Fruit fly (Drosophila melanogaster) whole organism, embryonic: Measurements from ENCODE around the gene wek.

Source experiments
- Asciz ChIP-seq: fragments of 200-800 bp; sonication (Bioruptor generic); optimal IDR thresholded peaks from 2 replicates; lab custom pipeline; 2017; ENCODE audit warnings: missing biosample characterization, mild to moderate bottlenecking, missing genetic modification characterization, missing genetic modification reagents
- BEAF-32 ChIP-seq: fragments of 200-800 bp; sonication (Bioruptor generic); optimal IDR thresholded peaks from 3 replicates; lab custom pipeline; 2017; ENCODE audit warnings: missing biosample characterization, missing genetic modification characterization, mild to moderate bottlenecking, moderate library complexity, missing genetic modification reagents
- CG10209 ChIP-seq: fragments of 200-800 bp; sonication (Bioruptor generic); optimal IDR thresholded peaks from 3 replicates; lab custom pipeline; 2017; ENCODE audit warnings: missing biosample characterization, mild to moderate bottlenecking, missing genetic modification characterization, missing genetic modification reagents
- CG10366 ChIP-seq: fragments of 200-800 bp; sonication (Bioruptor generic); IDR thresholded peaks from 2 replicates; pipeline ENCODE4 v1.3.6; 2022; ENCODE audit warnings: missing biosample characterization, missing genetic modification characterization
- CG10565 ChIP-seq: fragments of 200-800 bp; sonication (Bioruptor generic); optimal IDR thresholded peaks from 3 replicates; lab custom pipeline; 2016; ENCODE audit warnings: missing biosample characterization, mild to moderate bottlenecking, missing genetic modification characterization
- CG11085 ChIP-seq: fragments of 200-800 bp; sonication (Bioruptor generic); IDR thresholded peaks from 2 replicates; pipeline ENCODE4 v1.3.6; 2022; ENCODE audit warnings: missing biosample characterization, missing genetic modification characterization
- CG13123 ChIP-seq: fragments of 200-800 bp; sonication (Bioruptor generic); optimal IDR thresholded peaks from 2 replicates; lab custom pipeline; 2016; ENCODE audit warnings: missing biosample characterization, missing genetic modification characterization
- CG13775 ChIP-seq: fragments of 200-800 bp; sonication (Bioruptor generic); optimal IDR thresholded peaks from 3 replicates; lab custom pipeline; 2017; ENCODE audit warnings: missing biosample characterization, mild to moderate bottlenecking, missing genetic modification characterization
- CG15073 ChIP-seq: fragments of 200-800 bp; sonication (Bioruptor generic); optimal IDR thresholded peaks from 2 replicates; lab custom pipeline; 2016; ENCODE audit warnings: missing biosample characterization, missing genetic modification characterization
- CG15696 ChIP-seq: fragments of 200-800 bp; sonication (Bioruptor generic); optimal IDR thresholded peaks from 2 replicates; lab custom pipeline; 2019; ENCODE audit warnings: missing biosample characterization, mild to moderate bottlenecking, missing genetic modification characterization, moderate library complexity
- CG1602 ChIP-seq: fragments of 200-800 bp; sonication (Bioruptor generic); optimal IDR thresholded peaks from 3 replicates; lab custom pipeline; 2016; ENCODE audit warnings: missing biosample characterization, missing genetic modification characterization
- CG1603 ChIP-seq: fragments of 200-800 bp; sonication (Bioruptor generic); optimal IDR thresholded peaks from 2 replicates; lab custom pipeline; 2019; ENCODE audit warnings: missing biosample characterization, mild to moderate bottlenecking, missing genetic modification characterization, moderate library complexity
- CG16813 ChIP-seq: fragments of 200-800 bp; sonication (Bioruptor generic); IDR thresholded peaks from 3 replicates; pipeline ENCODE4 v1.3.6; 2022; ENCODE audit warnings: missing biosample characterization, missing genetic modification characterization; ENCODE audit not compliant: partially characterized antibody
- CG17612 ChIP-seq: fragments of 200-800 bp; sonication (Bioruptor generic); IDR thresholded peaks from 2 replicates; pipeline ENCODE4 v1.3.6; 2022; ENCODE audit warnings: missing biosample characterization, missing genetic modification characterization
- CG18011 ChIP-seq: fragments of 200-800 bp; sonication (Bioruptor generic); optimal IDR thresholded peaks from 2 replicates; lab custom pipeline; 2017; ENCODE audit warnings: missing biosample characterization, missing genetic modification characterization, mild to moderate bottlenecking, moderate library complexity, missing genotype
- CG18262 ChIP-seq: fragments of 200-800 bp; optimal IDR thresholded peaks from 3 replicates; lab custom pipeline; 2019; ENCODE audit warnings: missing biosample characterization, mild to moderate bottlenecking, missing genetic modification characterization, moderate library complexity
- CG31224 ChIP-seq: fragments of 200-800 bp; sonication (Bioruptor generic); IDR thresholded peaks from 2 replicates; pipeline ENCODE4 v1.3.6; 2022; ENCODE audit warnings: missing biosample characterization, missing genetic modification characterization
- CG31441 ChIP-seq: fragments of 200-800 bp; sonication (Bioruptor generic); IDR thresholded peaks from 2 replicates; pipeline ENCODE4 v1.3.6; 2022; ENCODE audit warnings: missing biosample characterization, missing genetic modification characterization
- CG4707 ChIP-seq: fragments of 200-800 bp; sonication (Bioruptor generic); optimal IDR thresholded peaks from 2 replicates; lab custom pipeline; 2018; ENCODE audit warnings: missing biosample characterization, mild to moderate bottlenecking, missing genetic modification characterization, moderate library complexity
- CG6765 ChIP-seq: fragments of 200-800 bp; sonication (Bioruptor generic); optimal IDR thresholded peaks from 3 replicates; lab custom pipeline; 2017; ENCODE audit warnings: missing biosample characterization, mild to moderate bottlenecking, missing genetic modification characterization
- CG8924 ChIP-seq: fragments of 200-800 bp; optimal IDR thresholded peaks from 3 replicates; lab custom pipeline; 2019; ENCODE audit warnings: missing biosample characterization, mild to moderate bottlenecking, missing genetic modification characterization, moderate library complexity
- CG9817 ChIP-seq: fragments of 200-800 bp; sonication (Bioruptor generic); optimal IDR thresholded peaks from 2 replicates; lab custom pipeline; 2018; ENCODE audit warnings: missing biosample characterization, mild to moderate bottlenecking, missing genetic modification characterization, moderate library complexity
- Dbx ChIP-seq: fragments of 200-800 bp; sonication (Bioruptor generic); IDR thresholded peaks from 3 replicates; pipeline ENCODE4 v1.3.6; 2022; ENCODE audit warnings: missing biosample characterization, missing genetic modification characterization
- Dek ChIP-seq: fragments of 200-800 bp; sonication (Bioruptor generic); optimal IDR thresholded peaks from 3 replicates; lab custom pipeline; 2019; ENCODE audit warnings: missing biosample characterization, mild to moderate bottlenecking, missing genetic modification characterization, moderate library complexity
- HLH54F ChIP-seq: fragments of 200-800 bp; sonication (Bioruptor generic); optimal IDR thresholded peaks from 3 replicates; lab custom pipeline; 2016; ENCODE audit warnings: missing biosample characterization, missing genetic modification characterization
- HmgD ChIP-seq: fragments of 200-800 bp; sonication (Bioruptor generic); optimal IDR thresholded peaks from 3 replicates; lab custom pipeline; 2016; ENCODE audit warnings: missing biosample characterization, missing genetic modification characterization
- Hr51 ChIP-seq, 2 experiments: fragments of 200-800 bp; sonication (Bioruptor generic); optimal IDR thresholded peaks; 2 replicates in 1 of 2; 3 replicates in 1 of 2; lab custom pipeline; 2016 to 2018; ENCODE audit warnings: missing biosample characterization in 2 of 2, missing genetic modification characterization in 2 of 2, mild to moderate bottlenecking in 1 of 2, moderate library complexity in 1 of 2
- Hsf ChIP-seq: fragments of 200-800 bp; sonication (Bioruptor generic); optimal IDR thresholded peaks from 3 replicates; lab custom pipeline; 2016; ENCODE audit warnings: missing biosample characterization, missing genetic modification characterization
- PHDP ChIP-seq: fragments of 200-800 bp; sonication (Bioruptor generic); optimal IDR thresholded peaks from 3 replicates; lab custom pipeline; 2018; ENCODE audit warnings: missing biosample characterization, mild to moderate bottlenecking, missing genetic modification characterization, moderate library complexity
- Side ChIP-seq: fragments of 200-800 bp; sonication (Bioruptor generic); optimal IDR thresholded peaks from 2 replicates; lab custom pipeline; 2016; ENCODE audit warnings: missing biosample characterization, missing genetic modification characterization
- Six4 ChIP-seq: fragments of 200-800 bp; sonication (Bioruptor generic); optimal IDR thresholded peaks from 2 replicates; lab custom pipeline; 2016; ENCODE audit warnings: missing biosample characterization, missing genetic modification characterization
- Ssrp ChIP-seq: fragments of 200-800 bp; sonication (Bioruptor generic); optimal IDR thresholded peaks from 2 replicates; lab custom pipeline; 2018; ENCODE audit warnings: missing biosample characterization, mild to moderate bottlenecking, missing genetic modification characterization, moderate library complexity
- ewg ChIP-seq: fragments of 200-800 bp; sonication (Bioruptor generic); optimal IDR thresholded peaks from 3 replicates; lab custom pipeline; 2017; ENCODE audit warnings: mild to moderate bottlenecking, missing biosample characterization, missing genetic modification reagents, missing genetic modification characterization
- gem ChIP-seq: fragments of 200-800 bp; sonication (Bioruptor generic); optimal IDR thresholded peaks from 2 replicates; lab custom pipeline; 2019; ENCODE audit warnings: missing biosample characterization, mild to moderate bottlenecking, missing genetic modification characterization, moderate library complexity
- grn ChIP-seq: fragments of 200-800 bp; sonication (Bioruptor generic); optimal IDR thresholded peaks from 3 replicates; lab custom pipeline; 2017; ENCODE audit warnings: missing biosample characterization, missing genetic modification characterization
- gsb-n ChIP-seq: fragments of 200-800 bp; sonication (Bioruptor generic); optimal IDR thresholded peaks from 3 replicates; lab custom pipeline; 2018; ENCODE audit warnings: missing biosample characterization, mild to moderate bottlenecking, missing genetic modification characterization
- jing ChIP-seq: fragments of 200-800 bp; sonication (Bioruptor generic); optimal IDR thresholded peaks from 2 replicates; lab custom pipeline; 2018; ENCODE audit warnings: missing biosample characterization, mild to moderate bottlenecking, missing genetic modification characterization
- nerfin-1 ChIP-seq: fragments of 200-800 bp; sonication (Bioruptor generic); optimal IDR thresholded peaks from 3 replicates; lab custom pipeline; 2019; ENCODE audit warnings: missing biosample characterization, mild to moderate bottlenecking, missing genetic modification characterization, moderate library complexity
- nerfin-2 ChIP-seq: fragments of 200-800 bp; sonication (Bioruptor generic); IDR thresholded peaks from 2 replicates; pipeline ENCODE4 v1.3.6; 2022; ENCODE audit warnings: missing biosample characterization, missing genetic modification characterization; ENCODE audit not compliant: partially characterized antibody
- peb ChIP-seq: fragments of 200-800 bp; sonication (Bioruptor generic); IDR thresholded peaks from 2 replicates; pipeline ENCODE4 v1.3.6; 2022; ENCODE audit warnings: missing biosample characterization, missing genetic modification characterization
- pho ChIP-seq: fragments of 200-800 bp; sonication (Bioruptor generic); optimal IDR thresholded peaks from 2 replicates; lab custom pipeline; 2016; ENCODE audit warnings: missing biosample characterization, missing genetic modification characterization
- prd ChIP-seq, 3 experiments: fragments of >200 bp in 2 of 3; fragments of 200-800 bp in 1 of 3; sonication (Bioruptor generic) in 1 of 3; optimal IDR thresholded peaks in 2 of 3; IDR thresholded peaks in 1 of 3; 2 replicates in 2 of 3; 3 replicates in 1 of 3; pipeline versions ENCODE4 v1.3.6 to Lab custom; 2017 to 2022; ENCODE audit warnings: missing biosample characterization in 1 of 3, missing genetic modification characterization in 1 of 3
- sc ChIP-seq, 3 experiments: fragments of >200 bp in 2 of 3; fragments of 200-800 bp in 1 of 3; sonication (Bioruptor generic) in 1 of 3; optimal IDR thresholded peaks; 2 replicates in 2 of 3; 3 replicates in 1 of 3; lab custom pipeline; 2017; ENCODE audit warnings: mild to moderate bottlenecking in 1 of 3, missing biosample characterization in 1 of 3, missing genetic modification characterization in 1 of 3, missing genetic modification reagents in 1 of 3
- slbo ChIP-seq: fragments of 200-800 bp; sonication (Bioruptor generic); IDR thresholded peaks from 2 replicates; pipeline ENCODE4 v1.3.6; 2022; ENCODE audit warnings: missing biosample characterization, missing genetic modification characterization
- tll ChIP-seq, 2 experiments: fragments of 200-800 bp in 1 of 2; fragments of >200 bp in 1 of 2; sonication (Bioruptor generic) in 1 of 2; optimal IDR thresholded peaks; 2 replicates each; lab custom pipeline; 2017 to 2019; ENCODE audit warnings: missing biosample characterization in 2 of 2, missing genetic modification characterization in 2 of 2, mild to moderate bottlenecking in 1 of 2, moderate library complexity in 1 of 2
- tup ChIP-seq: fragments of 200-800 bp; sonication (Bioruptor generic); optimal IDR thresholded peaks from 2 replicates; lab custom pipeline; 2016; ENCODE audit warnings: missing biosample characterization, mild to moderate bottlenecking, missing genetic modification characterization, moderate library complexity

Gene wek

dm6 chr2L:15746600-15747393, 21.4 kb downstream of the wek start (continued):
- TF ChIP-seq peb (GFP tag; lab: Robert Waterston, UW): peak; percentile 21; the same call in 1 of the 2 replicates
- peak; percentile 6 for TF ChIP-seq CG1603 (tag; lab: Kevin White, UChicago)
- peak; percentile 54 for TF ChIP-seq CG31224 (GFP tag; lab: Robert Waterston, UW)
- TF ChIP-seq CG10565 (GFP tag; lab: Kevin White, UChicago): no peak
- peak; percentile 95 for TF ChIP-seq Ssrp (tag; lab: Kevin White, UChicago)
- no peak for TF ChIP-seq prd (optimal IDR thresholded peaks at IDR 0.05; lab: Kevin White, UChicago)
- TF ChIP-seq prd (GFP tag; IDR thresholded peaks at IDR 0.05; lab: Robert Waterston, UW): peak; percentile 80
- peak; percentile 65 for TF ChIP-seq CG10366 (GFP tag; lab: Robert Waterston, UW)
- peak; percentile 48 for TF ChIP-seq CG15073 (GFP tag; lab: Kevin White, UChicago)
- TF ChIP-seq HLH54F (GFP tag; lab: Kevin White, UChicago): peak; percentile 44
- TF ChIP-seq Six4: peak; percentile 87
- peak in 1 of 2 experiments; percentile 93 for TF ChIP-seq Hr51 (GFP tag; optimal IDR thresholded peaks at IDR 0.05; lab: Kevin White, UChicago)
- peak; percentile 87 for TF ChIP-seq Dek (tag; lab: Kevin White, UChicago)
- peak; percentile 91 for TF ChIP-seq PHDP (tag; lab: Kevin White, UChicago)
- TF ChIP-seq CG31441: peak; percentile 98
- peak; percentile 65 for TF ChIP-seq CG18011 (GFP tag; lab: Kevin White, UChicago)
- peak; percentile 93 for TF ChIP-seq gsb-n (tag; lab: Kevin White, UChicago)
- TF ChIP-seq Dbx (GFP tag; lab: Robert Waterston, UW): peak; percentile 79
- no peak for TF ChIP-seq HmgD (GFP tag; lab: Kevin White, UChicago)
- no peak for TF ChIP-seq nerfin-2 (GFP tag; lab: Robert Waterston, UW)
- no peak for TF ChIP-seq Asciz
- TF ChIP-seq CG9817 (tag; lab: Kevin White, UChicago): peak; percentile 88
- TF ChIP-seq CG1602 (GFP tag; lab: Kevin White, UChicago): peak; percentile 86
- peak; percentile 39 for TF ChIP-seq tup (GFP tag; lab: Kevin White, UChicago)
- TF ChIP-seq CG8924 (tag; lab: Kevin White, UChicago): peak; percentile 96
- no peak; the same call in 1 of the 2 replicates for TF ChIP-seq CG11085 (GFP tag; lab: Robert Waterston, UW)
- TF ChIP-seq Hsf (GFP tag; lab: Kevin White, UChicago): peak; percentile 41
- TF ChIP-seq CG10209 (GFP tag; lab: Kevin White, UChicago): peak; percentile 91
- TF ChIP-seq jing (GFP tag; lab: Kevin White, UChicago): peak; percentile 34
- peak; percentile 82 for TF ChIP-seq CG6765
- no peak for TF ChIP-seq sc (optimal IDR thresholded peaks at IDR 0.05; lab: Kevin White, UChicago)
- peak; percentile 93 for TF ChIP-seq sc (GFP tag; optimal IDR thresholded peaks at IDR 0.05; lab: Kevin White, UChicago)
- TF ChIP-seq CG18262 (tag; lab: Kevin White, UChicago): peak; percentile 98
- TF ChIP-seq slbo (GFP tag; lab: Robert Waterston, UW): peak; percentile 84
- TF ChIP-seq tll (GFP tag; optimal IDR thresholded peaks at IDR 0.05; lab: Kevin White, UChicago): peak in 1 of 2 experiments; percentile 6
- TF ChIP-seq CG4707 (GFP tag; lab: Kevin White, UChicago): no peak
- peak; percentile 96 for TF ChIP-seq CG13775 (GFP tag; lab: Kevin White, UChicago)
- peak; percentile 17 for TF ChIP-seq BEAF-32 (GFP tag; lab: Kevin White, UChicago)
- peak; percentile 97 for TF ChIP-seq gem (tag; lab: Kevin White, UChicago)
- 0 out of 3 replicates have a peak, but pooled peaks have one; percentile 19 for TF ChIP-seq CG16813
- no peak for TF ChIP-seq CG17612 (GFP tag; lab: Robert Waterston, UW)
- TF ChIP-seq CG15696 (tag; lab: Kevin White, UChicago): peak; percentile 97
- peak; percentile 77 for TF ChIP-seq CG13123 (GFP tag; lab: Kevin White, UChicago)
- peak; percentile 82 for TF ChIP-seq ewg (GFP tag; lab: Kevin White, UChicago)
- no peak for TF ChIP-seq Side (GFP tag; lab: Kevin White, UChicago)
- no peak for TF ChIP-seq grn (GFP tag; lab: Kevin White, UChicago)
- TF ChIP-seq pho: peak; percentile 1
- TF ChIP-seq nerfin-1 (tag; lab: Kevin White, UChicago): peak; percentile 92
